Worm (Caenorhabditis elegans) whole organism, late embryonic: ENCODE data around the gene F59A6.11.
A peak's percentile ranks its signal among the peaks of the same experiment; 100 is the strongest.

ENCODE experiments used
- C08G9.2 ChIP-seq: sonication (generic microtip); optimal IDR thresholded peaks from 2 replicates; lab custom pipeline; 2016; ENCODE audit warnings: mild to moderate bottlenecking, missing genetic modification characterization, moderate library complexity, missing compliant biosample characterization
- T23F11.4 ChIP-seq: fragments of 200-800 bp; sonication (Bioruptor generic); optimal IDR thresholded peaks from 2 replicates; lab custom pipeline; 2018; ENCODE audit warnings: mild to moderate bottlenecking, missing genetic modification characterization, missing compliant biosample characterization
- ahr-1 ChIP-seq: sonication (generic microtip); optimal IDR thresholded peaks from 2 replicates; lab custom pipeline; 2016; ENCODE audit warnings: missing genetic modification characterization, missing compliant biosample characterization
- ceh-14 ChIP-seq: sonication (generic microtip); optimal IDR thresholded peaks from 2 replicates; lab custom pipeline; 2016; ENCODE audit warnings: missing genotype, missing genetic modification characterization, missing compliant biosample characterization
- ceh-19 ChIP-seq: fragments of 200-800 bp; sonication (Bioruptor generic); optimal IDR thresholded peaks from 2 replicates; lab custom pipeline; 2018; ENCODE audit warnings: mild to moderate bottlenecking, missing genetic modification characterization, missing compliant biosample characterization
- ceh-2 ChIP-seq: sonication (generic microtip); optimal IDR thresholded peaks from 2 replicates; lab custom pipeline; 2016; ENCODE audit warnings: missing genotype, missing genetic modification characterization, missing compliant biosample characterization
- ceh-22 ChIP-seq: sonication (generic microtip); optimal IDR thresholded peaks from 2 replicates; lab custom pipeline; 2017; ENCODE audit warnings: missing biosample characterization, missing genetic modification characterization
- ceh-24 ChIP-seq: sonication (generic microtip); optimal IDR thresholded peaks from 2 replicates; lab custom pipeline; 2016; ENCODE audit warnings: mild to moderate bottlenecking, missing genetic modification characterization, missing compliant biosample characterization
- ceh-30 ChIP-seq: fragments of 150-350 bp; optimal IDR thresholded peaks from 2 replicates; lab custom pipeline; 2014; ENCODE audit warnings: missing biosample characterization, missing genetic modification characterization
- ceh-31 ChIP-seq: sonication (generic microtip); optimal IDR thresholded peaks from 2 replicates; lab custom pipeline; 2016; ENCODE audit warnings: missing genetic modification characterization, missing compliant biosample characterization
- ceh-34 ChIP-seq: sonication (generic microtip); optimal IDR thresholded peaks from 2 replicates; lab custom pipeline; 2016; ENCODE audit warnings: mild to moderate bottlenecking, missing genetic modification characterization, missing compliant biosample characterization
- ceh-48 ChIP-seq: sonication (generic microtip); optimal IDR thresholded peaks from 2 replicates; lab custom pipeline; 2016; ENCODE audit warnings: missing genetic modification characterization, inconsistent platforms, missing compliant biosample characterization
- ceh-9 ChIP-seq: sonication (generic microtip); optimal IDR thresholded peaks from 2 replicates; lab custom pipeline; 2016; ENCODE audit warnings: mild to moderate bottlenecking, missing genetic modification characterization, inconsistent platforms, missing compliant biosample characterization
- dve-1 ChIP-seq: sonication (generic microtip); optimal IDR thresholded peaks from 2 replicates; lab custom pipeline; 2017; ENCODE audit warnings: antibody characterized with exemption, mild to moderate bottlenecking, missing genetic modification characterization, missing compliant biosample characterization
- elt-2 ChIP-seq: sonication (generic microtip); optimal IDR thresholded peaks from 2 replicates; lab custom pipeline; 2016; ENCODE audit warnings: missing genetic modification reagents, missing genetic modification characterization, missing compliant biosample characterization
- elt-4 ChIP-seq: sonication (generic microtip); optimal IDR thresholded peaks from 2 replicates; lab custom pipeline; 2016; ENCODE audit warnings: missing genetic modification characterization, missing compliant biosample characterization
- ets-4 ChIP-seq: sonication (generic microtip); optimal IDR thresholded peaks from 2 replicates; lab custom pipeline; 2016; ENCODE audit warnings: missing genetic modification characterization, missing compliant biosample characterization
- fkh-10 ChIP-seq: fragments of 150-350 bp; optimal IDR thresholded peaks from 2 replicates; lab custom pipeline; 2014; ENCODE audit warnings: missing biosample characterization, missing genetic modification reagents, missing genetic modification characterization
- hlh-30 ChIP-seq: sonication (generic microtip); optimal IDR thresholded peaks from 2 replicates; lab custom pipeline; 2017; ENCODE audit warnings: antibody characterized with exemption, missing genetic modification characterization, missing compliant biosample characterization; ENCODE audit not compliant: insufficient read depth
- lim-6 ChIP-seq: sonication (generic microtip); optimal IDR thresholded peaks from 2 replicates; lab custom pipeline; 2016; ENCODE audit warnings: missing genetic modification characterization, missing compliant biosample characterization
- madf-2 ChIP-seq: sonication (generic microtip); optimal IDR thresholded peaks from 2 replicates; lab custom pipeline; 2017; ENCODE audit warnings: missing genetic modification characterization, missing compliant biosample characterization
- nfya-1 ChIP-seq: sonication (generic microtip); optimal IDR thresholded peaks from 2 replicates; lab custom pipeline; 2017; ENCODE audit warnings: missing genetic modification characterization, mild to moderate bottlenecking, missing compliant biosample characterization, antibody characterized with exemption, moderate library complexity
- pax-1 ChIP-seq: fragments of 150-350 bp; optimal IDR thresholded peaks from 2 replicates; lab custom pipeline; 2014; ENCODE audit warnings: missing biosample characterization, missing genetic modification characterization
- pha-4 ChIP-seq: fragments of 150-350 bp; optimal IDR thresholded peaks from 2 replicates; lab custom pipeline; 2018; ENCODE audit warnings: missing biosample characterization, missing genetic modification reagents, missing genetic modification characterization
- pros-1 ChIP-seq: fragments of 150-350 bp; optimal IDR thresholded peaks from 2 replicates; lab custom pipeline; 2014; ENCODE audit warnings: missing biosample characterization, missing genetic modification reagents, missing genetic modification characterization
- rnt-1 ChIP-seq: sonication (generic microtip); optimal IDR thresholded peaks from 2 replicates; lab custom pipeline; 2016; ENCODE audit warnings: missing genetic modification characterization, missing compliant biosample characterization
- sdc-2 ChIP-seq: sonication (generic microtip); optimal IDR thresholded peaks from 2 replicates; lab custom pipeline; 2016; ENCODE audit warnings: missing genotype, missing genetic modification characterization, missing compliant biosample characterization
- sox-2 ChIP-seq: fragments of 200-800 bp; sonication (Bioruptor generic); IDR thresholded peaks from 2 replicates; pipeline ENCODE4 v1.3.6; 2022; ENCODE audit warnings: missing genetic modification reagents, missing genetic modification characterization, missing compliant biosample characterization
- syd-9 ChIP-seq: sonication (generic microtip); optimal IDR thresholded peaks from 2 replicates; lab custom pipeline; 2016; ENCODE audit warnings: mild to moderate bottlenecking, missing genetic modification characterization, moderate library complexity, missing compliant biosample characterization
- tbx-2 ChIP-seq: sonication (generic microtip); optimal IDR thresholded peaks from 2 replicates; lab custom pipeline; 2016; ENCODE audit warnings: missing genetic modification characterization, missing compliant biosample characterization
- tbx-7 ChIP-seq: sonication (generic microtip); optimal IDR thresholded peaks from 2 replicates; lab custom pipeline; 2016; ENCODE audit warnings: missing genotype, missing genetic modification characterization, missing compliant biosample characterization
- unc-42 ChIP-seq: sonication (generic microtip); optimal IDR thresholded peaks from 2 replicates; lab custom pipeline; 2016; ENCODE audit warnings: missing genotype, missing genetic modification characterization, missing compliant biosample characterization
- unc-55 ChIP-seq: sonication (generic microtip); optimal IDR thresholded peaks from 2 replicates; lab custom pipeline; 2017; ENCODE audit warnings: missing biosample characterization, missing genetic modification reagents, missing genetic modification characterization
- unc-86 ChIP-seq: sonication (generic microtip); optimal IDR thresholded peaks from 2 replicates; lab custom pipeline; 2016; ENCODE audit warnings: missing genetic modification characterization, missing compliant biosample characterization
- zip-5 ChIP-seq: sonication (generic microtip); optimal IDR thresholded peaks from 2 replicates; lab custom pipeline; 2016; ENCODE audit warnings: missing genetic modification characterization, missing compliant biosample characterization

The F59A6.11 gene

ce11 chrII:4999122-4999521, 565 bp upstream of the F59A6.11 start, which contains the start of gene citk-2:
Gene citk-2, plus strand, starts transcription at chrII:4999520.
- peak; percentile 9 for TF ChIP-seq tbx-2 (tag; lab: Kevin White, UChicago)
- no peak for TF ChIP-seq unc-86 (tag; lab: Kevin White, UChicago)
- no peak for TF ChIP-seq ceh-34 (tag; lab: Kevin White, UChicago)
- no peak for TF ChIP-seq ahr-1 (tag; lab: Kevin White, UChicago)
- TF ChIP-seq unc-55 (GFP tag; lab: Kevin White, UChicago): peak; percentile 61
- peak; percentile 26 for TF ChIP-seq ets-4 (tag; lab: Kevin White, UChicago)
- TF ChIP-seq fkh-10 (GFP tag; lab: Kevin White, UChicago): no peak
- TF ChIP-seq ceh-14 (tag; lab: Kevin White, UChicago): peak; percentile 1
- peak; percentile 39 for TF ChIP-seq dve-1 (tag; lab: Kevin White, UChicago)
- TF ChIP-seq rnt-1 (tag; lab: Kevin White, UChicago): peak; percentile 20
- peak; percentile 86 for TF ChIP-seq nfya-1 (tag; lab: Kevin White, UChicago)
- TF ChIP-seq unc-42: peak; percentile 77
- TF ChIP-seq ceh-24 (tag; lab: Kevin White, UChicago): no peak
- TF ChIP-seq elt-4 (tag; lab: Kevin White, UChicago): no peak
- no peak for TF ChIP-seq ceh-19 (GFP tag; lab: Kevin White, UChicago)
- peak; percentile 73 for TF ChIP-seq ceh-31 (tag; lab: Kevin White, UChicago)
- peak; percentile 21 for TF ChIP-seq pros-1 (tag; lab: Kevin White, UChicago)
- no peak for TF ChIP-seq ceh-9 (tag; lab: Kevin White, UChicago)
- peak; percentile 31 for TF ChIP-seq sdc-2 (tag; lab: Kevin White, UChicago)

ce11 chrII:4994939-4995338, 3.6 kb downstream of the F59A6.11 start, which contains the start of gene rnh-1.0:
Gene rnh-1.0, plus strand, starts transcription at chrII:4995327.
- no peak for TF ChIP-seq ceh-14 (tag; lab: Kevin White, UChicago)
- no peak for TF ChIP-seq hlh-30 (tag; lab: Kevin White, UChicago)
- peak; percentile 31 for TF ChIP-seq unc-55 (GFP tag; lab: Kevin White, UChicago)
- TF ChIP-seq lim-6 (tag; lab: Kevin White, UChicago): no peak

ce11 chrII:4993530-4994192, 4.9 kb downstream of the F59A6.11 start, which contains the start of the genes eif-1 and vps-24:
Gene eif-1, minus strand, starts transcription at chrII:4993580.
Gene vps-24, plus strand, starts transcription at chrII:4993998.
- TF ChIP-seq pax-1 (tag; lab: Kevin White, UChicago): no peak
- TF ChIP-seq pha-4: no peak
- TF ChIP-seq tbx-7: peak; percentile 2
- TF ChIP-seq lim-6 (tag; lab: Kevin White, UChicago): no peak
- TF ChIP-seq madf-2 (tag; lab: Kevin White, UChicago): no peak
- TF ChIP-seq unc-42: peak; percentile 47
- no peak for TF ChIP-seq ceh-30 (tag; lab: Kevin White, UChicago)
- TF ChIP-seq syd-9: no peak
- peak; percentile 70 for TF ChIP-seq ceh-31 (tag; lab: Kevin White, UChicago)
- TF ChIP-seq unc-55 (GFP tag; lab: Kevin White, UChicago): no peak
- peak; percentile 16 for TF ChIP-seq ceh-14 (tag; lab: Kevin White, UChicago)
- TF ChIP-seq ceh-48: peak; percentile 66
- TF ChIP-seq ceh-24 (tag; lab: Kevin White, UChicago): no peak
- peak; percentile 1 for TF ChIP-seq ceh-34 (tag; lab: Kevin White, UChicago)
- peak; percentile 27 for TF ChIP-seq ets-4 (tag; lab: Kevin White, UChicago)
- no peak for TF ChIP-seq elt-2 (tag; lab: Kevin White, UChicago)
- peak; percentile 2 for TF ChIP-seq nfya-1 (tag; lab: Kevin White, UChicago)
- TF ChIP-seq ceh-22: no peak
- TF ChIP-seq rnt-1 (tag; lab: Kevin White, UChicago): no peak
- TF ChIP-seq zip-5 (tag; lab: Kevin White, UChicago): peak; percentile 32
- peak; percentile 62 for TF ChIP-seq tbx-2 (tag; lab: Kevin White, UChicago)
- TF ChIP-seq T23F11.4 (GFP tag; lab: Kevin White, UChicago): no peak
- peak; percentile 5 for TF ChIP-seq ceh-2 (tag; lab: Kevin White, UChicago)
- TF ChIP-seq C08G9.2: peak; percentile 47
- no peak for TF ChIP-seq sox-2 (GFP tag; lab: Robert Waterston, UW)
- TF ChIP-seq, all 69 proteins: peak for 12
